Fruit fly (Drosophila melanogaster): ENCODE results near the gene Polr2C.

Gene Polr2C

DNA sequence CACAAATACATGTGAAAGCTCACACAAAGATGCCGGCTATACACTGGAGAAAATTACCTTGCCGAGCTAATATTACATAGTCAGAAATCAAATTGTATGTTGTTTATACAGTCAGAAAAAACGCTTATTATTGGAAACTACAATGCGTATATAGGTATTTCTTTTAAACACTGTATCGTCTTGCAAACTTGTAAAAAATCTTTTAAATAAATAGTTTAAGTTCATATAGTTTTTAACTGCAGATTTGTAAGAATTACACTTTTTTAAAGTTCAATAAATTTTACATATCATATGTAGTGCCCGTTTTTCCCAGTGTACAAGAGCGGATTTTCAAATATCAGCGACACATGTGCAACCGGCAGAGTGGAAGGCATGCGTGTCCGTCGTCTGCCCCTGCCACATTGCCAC, 6.6 kb downstream of the Polr2C start (continued):
- TF ChIP-seq lmd (GFP tag; IDR thresholded peaks at IDR 0.05) (peak; percentile 81), Asciz (GFP tag; optimal IDR thresholded peaks at IDR 0.05) (peak; percentile 76), gsb-n (tag; optimal IDR thresholded peaks at IDR 0.05) (peak; percentile 86), CG12071 (GFP tag; optimal IDR thresholded peaks at IDR 0.05) (peak; percentile 44), CG3163 (GFP tag; optimal IDR thresholded peaks at IDR 0.05) (peak; percentile 37), sc (optimal IDR thresholded peaks at IDR 0.05) (no peak), sc (GFP tag; optimal IDR thresholded peaks at IDR 0.05) (peak; percentile 62), CrebB (tag; optimal IDR thresholded peaks at IDR 0.05) (no peak), MESR4 (GFP tag; optimal IDR thresholded peaks at IDR 0.05) (no peak), scrt (GFP tag; optimal IDR thresholded peaks at IDR 0.05) (peak; percentile 53), abd-A (tag; optimal IDR thresholded peaks at IDR 0.05) (no peak), Fer3 (tag; optimal IDR thresholded peaks at IDR 0.05) (peak; percentile 76), hkb (optimal IDR thresholded peaks at IDR 0.05) (no peak), hkb (GFP tag; IDR thresholded peaks at IDR 0.05) (peak; percentile 90), cato (GFP tag; optimal IDR thresholded peaks at IDR 0.05; ENCODE audit: borderline replicate concordance) (peak; percentile 56), CG7556 (GFP tag; optimal IDR thresholded peaks at IDR 0.05) (peak; percentile 87), CG18619 (GFP tag; optimal IDR thresholded peaks at IDR 0.05) (peak; percentile 82), CG13775 (GFP tag; optimal IDR thresholded peaks at IDR 0.05) (peak; percentile 82), CG3838 (GFP tag; optimal IDR thresholded peaks at IDR 0.05) (peak; percentile 70), Bgb (GFP tag; IDR thresholded peaks at IDR 0.05; ENCODE audit: partially characterized antibody) (no peak), Hr78 (GFP tag; optimal IDR thresholded peaks at IDR 0.05) (peak in 1 of 2 experiments; percentile 72), croc (GFP tag; conservative IDR thresholded peaks at IDR 0.05) (peak; percentile 69), jigr1 (GFP tag; IDR thresholded peaks at IDR 0.05) (peak; percentile 83; the same call in 2 of the 3 replicates), Opbp (GFP tag; IDR thresholded peaks at IDR 0.05; ENCODE audit: partially characterized antibody) (no peak), NK7.1 (GFP tag; optimal IDR thresholded peaks at IDR 0.05) (peak; percentile 62), seq (GFP tag; IDR thresholded peaks at IDR 0.05) (peak; percentile 57), CG10274 (GFP tag; optimal IDR thresholded peaks at IDR 0.05) (peak; percentile 23), chm (GFP tag; IDR thresholded peaks at IDR 0.05) (peak; percentile 55; the same call in 1 of the 2 replicates), CG6854 (GFP tag; optimal IDR thresholded peaks at IDR 0.05) (peak; percentile 2), CG10431 (GFP tag; optimal IDR thresholded peaks at IDR 0.05) (peak; percentile 28), Optix (GFP tag; IDR thresholded peaks at IDR 0.05) (no peak; the same call in 2 of the 3 replicates), Ets97D (GFP tag; optimal IDR thresholded peaks at IDR 0.05) (peak; percentile 57), chif (GFP tag; optimal IDR thresholded peaks at IDR 0.05) (peak; percentile 77 to 82), CG16863 (GFP tag; optimal IDR thresholded peaks at IDR 0.05) (peak; percentile 81), B-H2 (GFP tag; optimal IDR thresholded peaks at IDR 0.05) (no peak), ash1 (GFP tag; optimal IDR thresholded peaks at IDR 0.05) (no peak), CG14965 (GFP tag; optimal IDR thresholded peaks at IDR 0.05; ENCODE audit: borderline replicate concordance) (no peak), CG11085 (GFP tag; IDR thresholded peaks at IDR 0.05) (peak; percentile 48; the same call in 1 of the 2 replicates), Hr39 (optimal IDR thresholded peaks at IDR 0.05) (no peak), so (GFP tag; IDR thresholded peaks at IDR 0.05) (peak; percentile 90), Med (GFP tag) (peak; percentile 95), klu (GFP tag; IDR thresholded peaks at IDR 0.05) (peak; percentile 74), CG4328 (GFP tag; optimal IDR thresholded peaks at IDR 0.05) (peak; percentile 43), Ssrp (tag; optimal IDR thresholded peaks at IDR 0.05) (peak; percentile 95), Sry-δ (GFP tag; optimal IDR thresholded peaks at IDR 0.05) (peak; percentile 47), GATAe (GFP tag; conservative IDR thresholded peaks at IDR 0.05) (no peak), ab (GFP tag; optimal IDR thresholded peaks at IDR 0.05) (peak; percentile 39), Dad (GFP tag; optimal IDR thresholded peaks at IDR 0.05) (peak; percentile 62), CG4282 (GFP tag; optimal IDR thresholded peaks at IDR 0.05) (no peak), mld (GFP tag; IDR thresholded peaks at IDR 0.05; ENCODE audit: partially characterized antibody) (no peak), Sox100B (GFP tag; optimal IDR thresholded peaks at IDR 0.05) (peak; percentile 85)

All from whole organism, embryonic.